Worm (Caenorhabditis elegans) whole organism, mixed stage, embryonic: ENCODE measurements around the gene F14H3.3.

Source experiments
- M03D4.4 ChIP-seq: sonication (generic microtip); optimal IDR thresholded peaks from 2 replicates; lab custom pipeline; 2017; ENCODE audit warnings: mild to moderate bottlenecking, missing genetic modification characterization, missing compliant biosample characterization
- bed-3 ChIP-seq: fragments of 200-800 bp; sonication (Bioruptor generic); optimal IDR thresholded peaks from 3 replicates; lab custom pipeline; 2018; ENCODE audit warnings: mild to moderate bottlenecking, missing genetic modification characterization, moderate library complexity, missing compliant biosample characterization
- blmp-1 ChIP-seq: fragments of 150-350 bp; optimal IDR thresholded peaks from 2 replicates; lab custom pipeline; 2014; ENCODE audit warnings: missing biosample characterization, missing genetic modification characterization
- ceh-39 ChIP-seq: fragments of 150-350 bp; optimal IDR thresholded peaks from 2 replicates; lab custom pipeline; 2014; ENCODE audit warnings: missing biosample characterization, missing genetic modification characterization
- ceh-43 ChIP-seq: fragments of 200-800 bp; sonication (Bioruptor generic); optimal IDR thresholded peaks from 2 replicates; lab custom pipeline; 2018; ENCODE audit warnings: mild to moderate bottlenecking, missing genetic modification characterization, moderate library complexity, missing compliant biosample characterization
- ces-1 ChIP-seq: fragments of 150-350 bp; optimal IDR thresholded peaks from 2 replicates; lab custom pipeline; 2014; ENCODE audit warnings: missing biosample characterization, missing genetic modification reagents, missing genetic modification characterization
- cnd-1 ChIP-seq: fragments of 200-800 bp; sonication (Bioruptor generic); optimal IDR thresholded peaks from 2 replicates; lab custom pipeline; 2018; ENCODE audit warnings: mild to moderate bottlenecking, missing genetic modification characterization, missing compliant biosample characterization
- drap-1 ChIP-seq: fragments of 200-800 bp; sonication (Bioruptor generic); optimal IDR thresholded peaks from 3 replicates; lab custom pipeline; 2018; ENCODE audit warnings: mild to moderate bottlenecking, missing genetic modification characterization, missing compliant biosample characterization
- elt-1 ChIP-seq: sonication (generic microtip); optimal IDR thresholded peaks from 2 replicates; lab custom pipeline; 2017; ENCODE audit warnings: missing genetic modification characterization, mild to moderate bottlenecking, missing compliant biosample characterization, antibody characterized with exemption, moderate library complexity, borderline replicate concordance; ENCODE audit not compliant: insufficient read depth
- elt-3 ChIP-seq: fragments of 150-350 bp; optimal IDR thresholded peaks from 2 replicates; lab custom pipeline; 2014; ENCODE audit warnings: missing biosample characterization, missing genetic modification characterization
- flh-1 ChIP-seq: fragments of 200-800 bp; sonication (Bioruptor generic); optimal IDR thresholded peaks from 2 replicates; lab custom pipeline; 2018; ENCODE audit warnings: mild to moderate bottlenecking, missing genetic modification characterization, moderate library complexity, missing compliant biosample characterization
- ham-2 ChIP-seq: fragments of 200-800 bp; sonication (Bioruptor generic); optimal IDR thresholded peaks from 2 replicates; lab custom pipeline; 2018; ENCODE audit warnings: mild to moderate bottlenecking, missing genetic modification characterization, missing compliant biosample characterization
- hlh-1 ChIP-seq: fragments of 150-350 bp; optimal IDR thresholded peaks from 2 replicates; lab custom pipeline; 2014; ENCODE audit warnings: missing biosample characterization, missing genetic modification reagents, missing genetic modification characterization
- lin-32 ChIP-seq: fragments of 200-800 bp; sonication (Bioruptor generic); optimal IDR thresholded peaks from 2 replicates; lab custom pipeline; 2018; ENCODE audit warnings: mild to moderate bottlenecking, missing genetic modification characterization, missing compliant biosample characterization
- lsy-2 ChIP-seq: fragments of 150-350 bp; optimal IDR thresholded peaks from 2 replicates; lab custom pipeline; 2014; ENCODE audit warnings: missing biosample characterization, missing genetic modification characterization
- mep-1 ChIP-seq: fragments of 150-350 bp; optimal IDR thresholded peaks from 2 replicates; lab custom pipeline; 2017; ENCODE audit warnings: missing biosample characterization, missing genetic modification reagents, missing genetic modification characterization, inconsistent platforms
- mls-2 ChIP-seq: sonication (generic microtip); optimal IDR thresholded peaks from 2 replicates; lab custom pipeline; 2016; ENCODE audit warnings: mild to moderate bottlenecking, missing genetic modification characterization, moderate library complexity, missing compliant biosample characterization
- nhr-12 ChIP-seq: fragments of 150-350 bp; optimal IDR thresholded peaks from 2 replicates; lab custom pipeline; 2014; ENCODE audit warnings: missing biosample characterization, missing genetic modification characterization
- nhr-2 ChIP-seq: fragments of 150-350 bp; optimal IDR thresholded peaks from 2 replicates; lab custom pipeline; 2014; ENCODE audit warnings: missing biosample characterization, missing genetic modification characterization
- nhr-28 ChIP-seq: fragments of 150-350 bp; optimal IDR thresholded peaks from 2 replicates; lab custom pipeline; 2014; ENCODE audit warnings: missing biosample characterization, missing genetic modification characterization
- nhr-76 ChIP-seq: sonication (generic microtip); optimal IDR thresholded peaks from 2 replicates; lab custom pipeline; 2017; ENCODE audit warnings: missing biosample characterization, missing genetic modification characterization
- pha-4 ChIP-seq: fragments of 150-350 bp; optimal IDR thresholded peaks from 2 replicates; lab custom pipeline; 2018; ENCODE audit warnings: missing biosample characterization, missing genetic modification reagents, missing genetic modification characterization
- sem-2 ChIP-seq: fragments of 200-800 bp; sonication (Bioruptor generic); optimal IDR thresholded peaks from 2 replicates; lab custom pipeline; 2018; ENCODE audit warnings: mild to moderate bottlenecking, missing genetic modification characterization, missing compliant biosample characterization
- snpc-4 ChIP-seq: fragments of 150-350 bp; optimal IDR thresholded peaks from 2 replicates; lab custom pipeline; 2014; ENCODE audit warnings: missing biosample characterization, missing genetic modification characterization
- sptf-1 ChIP-seq: sonication (generic microtip); optimal IDR thresholded peaks from 2 replicates; lab custom pipeline; 2017; ENCODE audit warnings: mild to moderate bottlenecking, missing genetic modification characterization, moderate library complexity, missing compliant biosample characterization
- tbx-8 ChIP-seq: fragments of 200-800 bp; sonication (Bioruptor generic); optimal IDR thresholded peaks from 2 replicates; lab custom pipeline; 2018; ENCODE audit warnings: mild to moderate bottlenecking, missing genetic modification characterization, moderate library complexity, missing compliant biosample characterization
- unc-120 ChIP-seq: sonication (generic microtip); optimal IDR thresholded peaks from 2 replicates; lab custom pipeline; 2017; ENCODE audit warnings: missing genetic modification characterization, missing compliant biosample characterization; ENCODE audit not compliant: poor library complexity, severe bottlenecking
- unc-39 ChIP-seq: fragments of 150-350 bp; optimal IDR thresholded peaks from 2 replicates; lab custom pipeline; 2014; ENCODE audit warnings: missing biosample characterization, missing genetic modification characterization
- unc-62 ChIP-seq: fragments of 150-350 bp; optimal IDR thresholded peaks from 2 replicates; lab custom pipeline; 2014; ENCODE audit warnings: missing biosample characterization, missing genetic modification reagents, missing genetic modification characterization
- zip-8 ChIP-seq: fragments of 150-350 bp; optimal IDR thresholded peaks from 2 replicates; lab custom pipeline; 2014; ENCODE audit warnings: missing biosample characterization, missing genetic modification characterization
- ztf-11 ChIP-seq: fragments of 150-350 bp; optimal IDR thresholded peaks from 2 replicates; lab custom pipeline; 2014; ENCODE audit warnings: missing biosample characterization, missing genetic modification characterization

The F14H3.3 gene

DNA sequence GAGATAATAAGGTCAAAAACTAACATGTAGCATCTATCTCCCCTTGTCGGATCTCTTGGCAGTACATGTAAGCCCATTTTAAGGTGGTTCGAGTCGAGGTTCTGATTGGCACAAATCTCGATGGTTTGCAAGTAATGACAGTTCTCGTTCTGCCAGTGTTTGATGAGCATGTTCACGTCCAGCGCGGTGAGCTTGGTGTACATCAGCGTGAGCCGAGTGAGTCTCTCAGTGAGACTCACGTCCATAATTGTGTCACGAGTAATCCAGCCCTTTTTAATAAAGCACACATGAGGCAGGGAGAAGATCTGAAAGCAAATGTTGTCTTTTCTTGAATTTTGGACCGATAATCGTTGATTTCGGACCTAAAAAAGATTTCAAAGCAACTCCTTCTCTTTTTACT, 20.5 kb downstream of the F14H3.3 start, which contains the start of gene T10C6.16:
Gene T10C6.16 (minus strand): TSS at position 245 of the 400 bp plus-strand sequence.
- TF ChIP-seq snpc-4 (tag; lab: Kevin White, UChicago) = no peak
- no peak for TF ChIP-seq nhr-12 (tag; lab: Kevin White, UChicago)
- TF ChIP-seq mls-2 (tag; lab: Kevin White, UChicago) = no peak
- TF ChIP-seq ces-1 (GFP tag; lab: Kevin White, UChicago) = no peak
- no peak for TF ChIP-seq ham-2 (GFP tag; lab: Kevin White, UChicago)
- no peak for TF ChIP-seq hlh-1 (tag; lab: Kevin White, UChicago)
- TF ChIP-seq lsy-2 (tag; lab: Kevin White, UChicago) = no peak
- no peak for TF ChIP-seq ceh-39 (tag; lab: Kevin White, UChicago)
- TF ChIP-seq flh-1 (GFP tag; lab: Kevin White, UChicago) = no peak
- no peak for TF ChIP-seq unc-39 (tag; lab: Kevin White, UChicago)
- TF ChIP-seq M03D4.4 (tag; lab: Kevin White, UChicago) = no peak
- no peak for TF ChIP-seq unc-120 (tag; lab: Kevin White, UChicago)
- TF ChIP-seq zip-8 (tag; lab: Kevin White, UChicago) = no peak
- no peak for TF ChIP-seq tbx-8 (GFP tag; lab: Kevin White, UChicago)
- no peak for TF ChIP-seq blmp-1 (tag; lab: Kevin White, UChicago)
- TF ChIP-seq bed-3 (GFP tag; lab: Kevin White, UChicago) = no peak
- no peak for TF ChIP-seq ztf-11 (tag; lab: Kevin White, UChicago)
- no peak for TF ChIP-seq nhr-28 (tag; lab: Kevin White, UChicago)
- no peak for TF ChIP-seq sem-2 (GFP tag; lab: Kevin White, UChicago)
- TF ChIP-seq sptf-1 (tag; lab: Kevin White, UChicago) = no peak

DNA sequence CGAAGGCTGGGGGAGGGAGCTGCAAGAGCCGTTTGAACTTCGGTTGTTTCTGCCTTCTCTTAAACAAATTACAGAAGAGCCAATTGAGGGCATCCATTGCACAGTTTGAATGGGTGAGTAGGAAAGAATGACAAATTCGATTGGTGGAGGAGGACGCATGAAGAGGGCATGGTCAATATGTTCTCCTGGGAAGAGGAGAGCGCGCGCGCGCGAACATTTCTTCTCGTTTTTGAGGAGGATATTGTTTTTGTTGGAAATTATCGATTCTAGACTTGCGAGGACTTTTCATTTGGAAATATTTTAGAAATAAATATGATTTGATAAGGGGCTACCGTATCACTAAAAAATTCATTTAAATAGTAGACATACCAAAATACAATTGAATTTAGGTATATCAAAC, 21.7 kb downstream of the F14H3.3 start, which contains the start of gene T10C6.7:
Gene T10C6.7 (minus strand): TSS at position 143 of the 400 bp plus-strand sequence.
- no peak for TF ChIP-seq unc-39 (tag; lab: Kevin White, UChicago)
- no peak for TF ChIP-seq drap-1
- no peak for TF ChIP-seq snpc-4 (tag; lab: Kevin White, UChicago)
- no peak for TF ChIP-seq nhr-12 (tag; lab: Kevin White, UChicago)
- TF ChIP-seq flh-1 (GFP tag; lab: Kevin White, UChicago) = no peak

DNA sequence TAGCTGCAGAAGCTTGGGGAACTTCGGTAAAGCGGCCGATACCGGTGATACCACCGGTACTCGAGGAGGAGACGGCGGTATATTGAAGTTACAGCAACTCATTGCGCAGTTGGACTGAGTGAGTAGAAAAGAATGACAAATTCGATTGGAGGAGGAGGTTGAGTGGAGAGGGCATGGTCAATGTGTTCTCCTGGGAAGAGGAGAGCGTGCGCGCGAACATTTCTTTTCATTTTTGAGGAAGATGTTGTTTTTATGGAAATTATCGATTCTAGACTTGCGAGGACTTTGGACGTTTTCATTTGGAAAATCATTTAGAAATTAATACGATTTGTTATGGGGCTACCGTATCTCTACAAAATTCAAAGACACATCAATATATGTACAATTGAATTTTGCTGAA, 24.0 kb downstream of the F14H3.3 start:
- TF ChIP-seq unc-62 (GFP tag; lab: Kevin White, UChicago) = no peak
- TF ChIP-seq M03D4.4 (tag; lab: Kevin White, UChicago) = no peak
- no peak for TF ChIP-seq bed-3 (GFP tag; lab: Kevin White, UChicago)
- TF ChIP-seq ceh-43 (GFP tag; lab: Kevin White, UChicago) = no peak

DNA sequence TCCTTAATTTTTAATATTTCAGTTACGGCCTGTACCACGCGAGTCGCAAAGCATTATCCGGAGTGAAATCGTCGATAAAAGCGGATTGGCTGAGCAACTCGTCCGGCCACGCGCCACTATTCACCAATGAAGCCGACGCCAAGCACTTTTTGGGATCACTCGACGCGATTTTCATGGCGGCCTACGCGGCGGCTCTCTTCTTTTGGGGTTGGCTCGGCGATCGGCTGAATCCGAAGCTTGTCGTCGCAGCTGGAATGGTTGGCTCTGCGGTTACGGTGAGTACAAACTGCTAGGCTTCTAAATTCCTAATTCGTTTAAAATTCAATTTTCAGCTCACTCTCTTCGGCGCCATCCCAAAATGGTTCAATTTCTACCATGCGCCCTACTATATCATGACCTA, 28.4 kb downstream of the F14H3.3 start:
- TF ChIP-seq cnd-1 (tag; lab: Kevin White, UChicago) (no peak), unc-62 (GFP tag; lab: Kevin White, UChicago) (no peak), nhr-28 (tag; lab: Kevin White, UChicago) (no peak), nhr-12 (tag; lab: Kevin White, UChicago) (no peak), lin-32 (no peak), hlh-1 (tag; lab: Kevin White, UChicago) (no peak), elt-3 (tag; lab: Kevin White, UChicago) (no peak), tbx-8 (GFP tag; lab: Kevin White, UChicago) (no peak), ztf-11 (tag; lab: Kevin White, UChicago) (no peak), mls-2 (tag; lab: Kevin White, UChicago) (no peak), zip-8 (tag; lab: Kevin White, UChicago) (no peak), ham-2 (GFP tag; lab: Kevin White, UChicago) (no peak), bed-3 (GFP tag; lab: Kevin White, UChicago) (no peak), M03D4.4 (tag; lab: Kevin White, UChicago) (no peak), ceh-39 (tag; lab: Kevin White, UChicago) (no peak), nhr-76 (tag; lab: Kevin White, UChicago) (no peak), blmp-1 (tag; lab: Kevin White, UChicago) (no peak), nhr-2 (tag; lab: Kevin White, UChicago) (no peak), unc-39 (tag; lab: Kevin White, UChicago) (no peak), pha-4 (tag; lab: Kevin White, UChicago) (no peak)

DNA sequence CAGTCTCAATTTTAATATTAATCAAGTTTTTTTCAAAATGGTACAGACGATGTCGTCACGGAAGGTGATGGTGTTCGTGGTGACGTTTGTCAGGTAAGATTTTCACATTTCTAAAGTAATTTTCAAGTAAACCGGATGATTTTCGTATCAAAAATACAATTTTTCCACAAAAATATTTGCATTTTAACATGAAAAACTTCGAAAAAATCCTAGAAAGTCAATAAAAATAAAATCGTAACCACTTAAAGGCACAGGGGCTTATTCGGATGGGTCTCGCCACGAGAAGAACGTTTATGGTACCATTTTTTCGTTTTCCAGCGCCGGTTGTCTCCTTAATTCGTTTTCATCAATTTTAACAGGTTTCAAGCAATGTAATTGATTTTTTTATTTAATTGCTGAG, 29.0 kb downstream of the F14H3.3 start, which contains the start of gene T10C6.6:
Gene T10C6.6 (plus strand): TSS at position 27 of the 400 bp plus-strand sequence.
- TF ChIP-seq nhr-28 (tag; lab: Kevin White, UChicago) (no peak), elt-1 (no peak), mep-1 (tag; lab: Kevin White, UChicago) (no peak), sem-2 (GFP tag; lab: Kevin White, UChicago) (no peak)
